Fruit fly (Drosophila melanogaster) whole organism, prepupa: ENCODE data around the gene Syx5.

Experiments
- Blimp-1 ChIP-seq: fragments of 200-800 bp; sonication (Bioruptor generic); optimal IDR thresholded peaks from 3 replicates; lab custom pipeline; 2017; ENCODE audit warnings: missing biosample characterization, missing genetic modification characterization, mild to moderate bottlenecking, moderate library complexity, missing genetic modification reagents
- CG10631 ChIP-seq: fragments of 200-800 bp; sonication (Bioruptor generic); optimal IDR thresholded peaks from 2 replicates; lab custom pipeline; 2016; ENCODE audit warnings: missing biosample characterization, missing genetic modification characterization
- CG10669 ChIP-seq: fragments of 200-800 bp; sonication (Bioruptor generic); optimal IDR thresholded peaks from 3 replicates; lab custom pipeline; 2018; ENCODE audit warnings: missing biosample characterization, mild to moderate bottlenecking, missing genetic modification characterization, moderate library complexity
- CG11294 ChIP-seq: fragments of 200-800 bp; sonication (Bioruptor generic); IDR thresholded peaks from 2 replicates; pipeline ENCODE4 v1.3.6; 2022; ENCODE audit warnings: missing biosample characterization, missing genetic modification characterization
- CG11902 ChIP-seq: fragments of 200-800 bp; sonication (Bioruptor generic); optimal IDR thresholded peaks from 3 replicates; lab custom pipeline; 2016; ENCODE audit warnings: missing biosample characterization, missing genetic modification characterization
- CG1621 ChIP-seq: fragments of 200-800 bp; sonication (Bioruptor generic); optimal IDR thresholded peaks from 3 replicates; lab custom pipeline; 2018; ENCODE audit warnings: missing biosample characterization, mild to moderate bottlenecking, missing genetic modification characterization
- CG3032 ChIP-seq: fragments of 200-800 bp; optimal IDR thresholded peaks from 2 replicates; lab custom pipeline; 2019; ENCODE audit warnings: missing biosample characterization, mild to moderate bottlenecking, missing genetic modification characterization, moderate library complexity
- CG31627 ChIP-seq: fragments of 200-800 bp; sonication (Bioruptor generic); optimal IDR thresholded peaks from 3 replicates; lab custom pipeline; 2016; ENCODE audit warnings: missing biosample characterization, missing genetic modification characterization
- CG32006 ChIP-seq: fragments of 200-800 bp; sonication (Bioruptor generic); optimal IDR thresholded peaks from 3 replicates; lab custom pipeline; 2017; ENCODE audit warnings: missing biosample characterization, mild to moderate bottlenecking, missing genetic modification characterization
- CG34406 ChIP-seq: fragments of 200-800 bp; sonication (Bioruptor generic); optimal IDR thresholded peaks from 3 replicates; lab custom pipeline; 2016; ENCODE audit warnings: missing biosample characterization, missing genetic modification characterization
- CG3919 ChIP-seq: fragments of 200-800 bp; sonication (Bioruptor generic); optimal IDR thresholded peaks from 3 replicates; lab custom pipeline; 2016; ENCODE audit warnings: missing biosample characterization, missing genetic modification characterization
- CG4318 ChIP-seq: fragments of 200-800 bp; sonication (Bioruptor generic); optimal IDR thresholded peaks from 3 replicates; lab custom pipeline; 2017; ENCODE audit warnings: missing biosample characterization, mild to moderate bottlenecking, missing genetic modification characterization
- CG6276 ChIP-seq: fragments of 200-800 bp; sonication (Bioruptor generic); optimal IDR thresholded peaks from 2 replicates; lab custom pipeline; 2017; ENCODE audit warnings: missing biosample characterization, mild to moderate bottlenecking, missing genetic modification characterization
- CG6792 ChIP-seq: fragments of 200-800 bp; sonication (Bioruptor generic); optimal IDR thresholded peaks from 3 replicates; lab custom pipeline; 2016; ENCODE audit warnings: missing biosample characterization, missing genetic modification characterization
- CG6808 ChIP-seq: fragments of 200-800 bp; sonication (Bioruptor generic); optimal IDR thresholded peaks from 3 replicates; lab custom pipeline; 2017; ENCODE audit warnings: missing biosample characterization, missing genetic modification characterization, mild to moderate bottlenecking, moderate library complexity, missing genetic modification reagents
- CG7368 ChIP-seq: fragments of 200-800 bp; sonication (Bioruptor generic); optimal IDR thresholded peaks from 3 replicates; lab custom pipeline; 2016; ENCODE audit warnings: missing biosample characterization, missing genetic modification characterization
- CG8119 ChIP-seq: fragments of 200-800 bp; sonication (Bioruptor generic); IDR thresholded peaks from 3 replicates; pipeline ENCODE4 v1.3.6; 2022; ENCODE audit warnings: missing biosample characterization, missing genetic modification characterization
- CG8319 ChIP-seq: fragments of 200-800 bp; sonication (Bioruptor generic); optimal IDR thresholded peaks from 3 replicates; lab custom pipeline; 2016; ENCODE audit warnings: missing biosample characterization, missing genetic modification characterization
- CG8632 ChIP-seq: fragments of 200-800 bp; sonication (Bioruptor generic); optimal IDR thresholded peaks from 3 replicates; lab custom pipeline; 2016; ENCODE audit warnings: missing biosample characterization, missing genetic modification characterization
- Eip75B ChIP-seq: fragments of 200-800 bp; sonication (Bioruptor generic); optimal IDR thresholded peaks from 3 replicates; lab custom pipeline; 2016; ENCODE audit warnings: missing biosample characterization, missing genetic modification characterization
- Eip78C ChIP-seq: fragments of 200-800 bp; sonication (Bioruptor generic); peaks from one replicate; lab custom pipeline; 2016; ENCODE audit warnings: missing biosample characterization, missing genetic modification characterization
- Eip93F ChIP-seq: fragments of 200-800 bp; sonication (Bioruptor generic); optimal IDR thresholded peaks from 2 replicates; lab custom pipeline; 2016; ENCODE audit warnings: missing biosample characterization, mild to moderate bottlenecking, missing genetic modification characterization
- Ets21C ChIP-seq: fragments of 200-800 bp; sonication (Bioruptor generic); optimal IDR thresholded peaks from 3 replicates; lab custom pipeline; 2016; ENCODE audit warnings: missing biosample characterization, missing genetic modification characterization
- Ets96B ChIP-seq: fragments of 200-800 bp; optimal IDR thresholded peaks from 2 replicates; lab custom pipeline; 2019; ENCODE audit warnings: missing biosample characterization, mild to moderate bottlenecking, missing genetic modification characterization, moderate library complexity
- Gug ChIP-seq: fragments of 200-800 bp; sonication (Bioruptor generic); IDR thresholded peaks from 2 replicates; pipeline ENCODE4 v1.3.6; 2022; ENCODE audit warnings: missing biosample characterization, missing genetic modification characterization
- Hr38 ChIP-seq: sonication (Bioruptor generic); optimal IDR thresholded peaks from 2 replicates; lab custom pipeline; 2016; ENCODE audit warnings: missing biosample characterization, missing genetic modification characterization
- Hr4 ChIP-seq: fragments of 200-800 bp; sonication (Bioruptor generic); optimal IDR thresholded peaks from 3 replicates; lab custom pipeline; 2016; ENCODE audit warnings: missing biosample characterization, missing genetic modification characterization
- Lpt ChIP-seq: fragments of 200-800 bp; sonication (Bioruptor generic); optimal IDR thresholded peaks from 3 replicates; lab custom pipeline; 2016; ENCODE audit warnings: missing biosample characterization, missing genetic modification characterization
- Smox ChIP-seq: fragments of 200-800 bp; sonication (Bioruptor generic); optimal IDR thresholded peaks from 3 replicates; lab custom pipeline; 2016; ENCODE audit warnings: missing biosample characterization, missing genetic modification characterization
- Sox102F ChIP-seq: fragments of 200-800 bp; sonication (Bioruptor generic); optimal IDR thresholded peaks from 2 replicates; lab custom pipeline; 2016; ENCODE audit warnings: missing biosample characterization, mild to moderate bottlenecking, missing genetic modification characterization
- achi ChIP-seq: fragments of 200-800 bp; sonication (Bioruptor generic); optimal IDR thresholded peaks from 3 replicates; lab custom pipeline; 2016; ENCODE audit warnings: missing biosample characterization, missing genetic modification characterization
- acj6 ChIP-seq: fragments of 200-800 bp; sonication (Bioruptor generic); optimal IDR thresholded peaks from 3 replicates; lab custom pipeline; 2016; ENCODE audit warnings: missing biosample characterization, missing genetic modification characterization
- cyc ChIP-seq: fragments of 200-800 bp; sonication (Bioruptor generic); optimal IDR thresholded peaks from 3 replicates; lab custom pipeline; 2016; ENCODE audit warnings: missing biosample characterization, missing genetic modification characterization
- dac ChIP-seq: fragments of 200-800 bp; sonication (Bioruptor generic); optimal IDR thresholded peaks from 2 replicates; lab custom pipeline; 2017; ENCODE audit warnings: missing biosample characterization, mild to moderate bottlenecking, missing genetic modification characterization
- dsx ChIP-seq: fragments of 200-800 bp; optimal IDR thresholded peaks from 3 replicates; lab custom pipeline; 2019; ENCODE audit warnings: missing biosample characterization, mild to moderate bottlenecking, missing genetic modification characterization, moderate library complexity; ENCODE audit not compliant: poor library complexity, severe bottlenecking
- eg ChIP-seq: fragments of 200-800 bp; sonication (Bioruptor generic); IDR thresholded peaks from 3 replicates; pipeline ENCODE4 v1.3.6; 2022; ENCODE audit warnings: missing biosample characterization, missing genetic modification characterization
- esn ChIP-seq: fragments of 200-800 bp; sonication (Bioruptor generic); optimal IDR thresholded peaks from 2 replicates; lab custom pipeline; 2016; ENCODE audit warnings: missing biosample characterization, mild to moderate bottlenecking, missing genetic modification characterization, moderate library complexity
- fd59A ChIP-seq: fragments of 200-800 bp; sonication (Bioruptor generic); optimal IDR thresholded peaks from 2 replicates; lab custom pipeline; 2017; ENCODE audit warnings: missing biosample characterization, mild to moderate bottlenecking, missing genetic modification characterization, missing genetic modification reagents
- fd85E ChIP-seq: fragments of 200-800 bp; sonication (Bioruptor generic); optimal IDR thresholded peaks from 3 replicates; lab custom pipeline; 2016; ENCODE audit warnings: missing biosample characterization, missing genetic modification characterization
- net ChIP-seq: fragments of 200-800 bp; sonication (Bioruptor generic); optimal IDR thresholded peaks from 3 replicates; lab custom pipeline; 2016; ENCODE audit warnings: missing biosample characterization, missing genetic modification characterization
- pdm3 ChIP-seq: fragments of 200-800 bp; sonication (Bioruptor generic); optimal IDR thresholded peaks from 3 replicates; lab custom pipeline; 2016; ENCODE audit warnings: missing biosample characterization, missing genetic modification characterization
- salr ChIP-seq, 2 experiments: fragments of 200-800 bp; sonication (Bioruptor generic); optimal IDR thresholded peaks; 3 replicates each; lab custom pipeline; 2016 to 2018; ENCODE audit warnings: missing biosample characterization in 2 of 2, missing genetic modification characterization in 2 of 2, mild to moderate bottlenecking in 1 of 2
- spab ChIP-seq: fragments of 200-800 bp; sonication (Bioruptor generic); optimal IDR thresholded peaks from 2 replicates; lab custom pipeline; 2017; ENCODE audit warnings: missing biosample characterization, mild to moderate bottlenecking, missing genetic modification characterization, missing genetic modification reagents
- topi ChIP-seq: fragments of 200-800 bp; sonication (Bioruptor generic); optimal IDR thresholded peaks from 3 replicates; lab custom pipeline; 2016; ENCODE audit warnings: missing biosample characterization, missing genetic modification characterization
- vri ChIP-seq: fragments of 200-800 bp; sonication (Bioruptor generic); optimal IDR thresholded peaks from 3 replicates; lab custom pipeline; 2016; ENCODE audit warnings: missing biosample characterization, mild to moderate bottlenecking, missing genetic modification characterization

Gene Syx5

DNA sequence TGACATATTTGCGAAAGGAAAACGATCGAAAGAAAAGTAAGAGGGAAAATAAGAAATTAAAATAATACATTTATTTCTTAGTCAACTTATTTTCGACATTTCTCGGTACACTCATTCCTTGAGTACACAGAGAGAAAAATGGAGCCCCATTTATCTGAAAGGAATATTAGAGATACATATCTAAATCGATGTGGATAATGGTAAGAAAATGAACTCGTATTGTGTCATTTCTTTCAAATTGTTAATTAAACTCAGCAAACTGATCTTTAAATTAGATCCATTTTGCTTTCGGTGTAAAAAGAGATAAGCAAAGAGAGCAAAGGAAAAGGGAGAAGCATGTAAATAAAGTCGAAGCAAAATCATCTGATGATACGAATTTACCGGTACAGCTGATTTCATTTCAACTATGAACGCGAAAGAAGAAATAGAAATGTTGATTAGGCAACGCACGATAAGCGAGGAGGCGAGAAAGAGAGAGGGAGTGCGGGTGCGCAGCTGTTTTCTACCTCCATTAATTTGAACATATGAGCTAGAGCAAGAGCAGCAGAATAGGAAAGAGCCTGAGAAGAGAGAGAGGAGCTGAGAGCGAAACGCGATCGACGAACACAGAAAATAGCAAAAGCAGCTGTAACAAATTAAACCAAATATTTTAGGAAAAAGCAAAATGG, 21.3 kb upstream of the Syx5 start (continued):
- TF ChIP-seq Ets96B (tag; lab: Kevin White, UChicago): peak; percentile 86
- TF ChIP-seq CG11902 (GFP tag; lab: Kevin White, UChicago): peak; percentile 89
- peak; percentile 83 for TF ChIP-seq CG32006 (GFP tag; lab: Kevin White, UChicago)
- TF ChIP-seq esn (GFP tag; lab: Kevin White, UChicago): peak; percentile 94
- no peak for TF ChIP-seq CG11294 (GFP tag; lab: Robert Waterston, UW)
- no peak for TF ChIP-seq fd85E (GFP tag; lab: Kevin White, UChicago)
- peak; percentile 38 to 79 for TF ChIP-seq salr (GFP tag; optimal IDR thresholded peaks at IDR 0.05; lab: Kevin White, UChicago)
- peak; percentile 69 for TF ChIP-seq CG6808 (GFP tag; lab: Kevin White, UChicago)
- peak; percentile 88 for TF ChIP-seq acj6
- TF ChIP-seq CG6276 (GFP tag; lab: Kevin White, UChicago): peak; percentile 70
- TF ChIP-seq Sox102F (GFP tag; lab: Kevin White, UChicago): peak; percentile 93
- TF ChIP-seq cyc (GFP tag; lab: Kevin White, UChicago): peak; percentile 92
- TF ChIP-seq CG8632 (GFP tag; lab: Kevin White, UChicago): peak; percentile 85
- peak; percentile 86 for TF ChIP-seq CG34406 (GFP tag; lab: Kevin White, UChicago)
- peak; percentile 85 for TF ChIP-seq vri (GFP tag; lab: Kevin White, UChicago)
- TF ChIP-seq CG8319 (GFP tag; lab: Kevin White, UChicago): peak; percentile 77
- TF ChIP-seq net (GFP tag; lab: Kevin White, UChicago): peak; percentile 86
- peak; percentile 88 for TF ChIP-seq CG3919 (GFP tag; lab: Kevin White, UChicago)
- peak; percentile 71 for TF ChIP-seq dac (GFP tag; lab: Kevin White, UChicago)
- TF ChIP-seq Eip75B (GFP tag; lab: Kevin White, UChicago): peak; percentile 83
- TF ChIP-seq, all 60 proteins: peak for 52

dm6 chr2L:16286360-16287005, 20.7 kb upstream of the Syx5 start:
- TF ChIP-seq CG7368 (GFP tag; lab: Kevin White, UChicago) (peak; percentile 17), CG3919 (GFP tag; lab: Kevin White, UChicago) (peak; percentile 77), salr (GFP tag; optimal IDR thresholded peaks at IDR 0.05; lab: Kevin White, UChicago) (peak; percentile 46 to 79), Eip75B (GFP tag; lab: Kevin White, UChicago) (peak; percentile 63), fd59A (GFP tag; lab: Kevin White, UChicago) (peak; percentile 40), Eip78C (GFP tag; lab: Kevin White, UChicago) (peak; percentile 92), Hr4 (GFP tag; lab: Kevin White, UChicago) (peak; percentile 84), CG6792 (GFP tag; lab: Kevin White, UChicago) (peak; percentile 61), spab (GFP tag; lab: Kevin White, UChicago) (peak; percentile 72), CG31627 (GFP tag; lab: Kevin White, UChicago) (peak; percentile 60), CG11902 (GFP tag; lab: Kevin White, UChicago) (peak; percentile 27), Lpt (peak; percentile 53), fd85E (GFP tag; lab: Kevin White, UChicago) (no peak), CG10631 (GFP tag; lab: Kevin White, UChicago) (peak; percentile 81), topi (GFP tag; lab: Kevin White, UChicago) (peak; percentile 66), acj6 (peak; percentile 72), cyc (GFP tag; lab: Kevin White, UChicago) (peak; percentile 45), CG8319 (GFP tag; lab: Kevin White, UChicago) (peak; percentile 51), CG4318 (GFP tag; lab: Kevin White, UChicago) (peak; percentile 74), CG8119 (GFP tag; lab: Robert Waterston, UW) (no peak), dsx (GFP tag; lab: Kevin White, UChicago) (peak; percentile 71), eg (GFP tag; lab: Robert Waterston, UW) (no peak), Blimp-1 (no peak), achi (peak; percentile 84), CG6276 (GFP tag; lab: Kevin White, UChicago) (peak; percentile 83), Hr38 (peak; percentile 14), pdm3 (GFP tag; lab: Kevin White, UChicago) (peak; percentile 79), CG34406 (GFP tag; lab: Kevin White, UChicago) (peak; percentile 65), Gug (GFP tag; lab: Robert Waterston, UW) (no peak), CG32006 (GFP tag; lab: Kevin White, UChicago) (peak; percentile 86), CG1621 (tag; lab: Kevin White, UChicago) (peak; percentile 52), Ets21C (GFP tag; lab: Kevin White, UChicago) (peak; percentile 46), Smox (GFP tag; lab: Kevin White, UChicago) (peak; percentile 53), CG8632 (GFP tag; lab: Kevin White, UChicago) (peak; percentile 72), CG10669 (GFP tag; lab: Kevin White, UChicago) (peak; percentile 75), Eip93F (GFP tag; lab: Kevin White, UChicago) (no peak), Ets96B (tag; lab: Kevin White, UChicago) (peak; percentile 75), CG3032 (tag; lab: Kevin White, UChicago) (peak; percentile 67)
